In genomic region chr3R:4807582-4807981, dm6 we compare ENCODE assay signal across 1 fruit fly cellular context.
TF ChIP-seq lines count a peak whose summit lies in the region.

No protein-coding gene starts in this region.

TF ChIP-seq in whole organism, embryonic, 481 proteins besides CTCF, POLR2A, EP300 and RAD21 (continued from another document):
- TF ChIP-seq ken (GFP tag; IDR thresholded peaks at IDR 0.05; lab: Robert Waterston, UW) (no peak), CG17328 (GFP tag; IDR thresholded peaks at IDR 0.05; lab: Robert Waterston, UW) (no peak), pzg (GFP tag; optimal IDR thresholded peaks at IDR 0.05; lab: Kevin White, UChicago) (no peak), ap (GFP tag; IDR thresholded peaks at IDR 0.05; lab: Robert Waterston, UW) (no peak), CG9437 (GFP tag; optimal IDR thresholded peaks at IDR 0.05; lab: Kevin White, UChicago) (no peak), gcm2 (GFP tag; optimal IDR thresholded peaks at IDR 0.05; lab: Kevin White, UChicago) (no peak), Dad (GFP tag; optimal IDR thresholded peaks at IDR 0.05; lab: Kevin White, UChicago) (no peak), CG9797 (GFP tag; optimal IDR thresholded peaks at IDR 0.05; lab: Kevin White, UChicago) (no peak)
